Fruit fly (Drosophila melanogaster) whole organism, embryonic: Measurements from ENCODE around the gene dimm.
A peak's percentile ranks its signal among the peaks of the same experiment; 100 is the strongest.

Source experiments
- Atf-2 ChIP-seq: fragments of 200-800 bp; sonication (Bioruptor generic); optimal IDR thresholded peaks from 2 replicates; lab custom pipeline; 2016; ENCODE audit warnings: missing biosample characterization, missing genetic modification characterization
- BtbVII ChIP-seq: fragments of 200-800 bp; sonication (Bioruptor generic); optimal IDR thresholded peaks from 3 replicates; lab custom pipeline; 2017; ENCODE audit warnings: missing biosample characterization, mild to moderate bottlenecking, missing genetic modification characterization
- Bteb2 ChIP-seq: fragments of 200-800 bp; sonication (Bioruptor generic); optimal IDR thresholded peaks from 2 replicates; lab custom pipeline; 2016; ENCODE audit warnings: missing biosample characterization, missing genetic modification characterization
- CG11398 ChIP-seq: fragments of 200-800 bp; sonication (Bioruptor generic); optimal IDR thresholded peaks from 2 replicates; lab custom pipeline; 2016; ENCODE audit warnings: missing biosample characterization, missing genetic modification characterization
- CG12942 ChIP-seq: fragments of 200-800 bp; sonication (Bioruptor generic); optimal IDR thresholded peaks from 3 replicates; lab custom pipeline; 2016; ENCODE audit warnings: missing biosample characterization, missing genetic modification characterization
- CG13894 ChIP-seq: fragments of 200-800 bp; sonication (Bioruptor generic); optimal IDR thresholded peaks from 3 replicates; lab custom pipeline; 2018; ENCODE audit warnings: missing biosample characterization, mild to moderate bottlenecking, missing genetic modification characterization, moderate library complexity
- CG14860 ChIP-seq: fragments of 200-800 bp; sonication (Bioruptor generic); IDR thresholded peaks from 3 replicates; pipeline ENCODE4 v1.3.6; 2022; ENCODE audit warnings: missing biosample characterization, missing genetic modification characterization; ENCODE audit not compliant: partially characterized antibody
- CG15601 ChIP-seq: fragments of 200-800 bp; sonication (Bioruptor generic); optimal IDR thresholded peaks from 3 replicates; lab custom pipeline; 2019; ENCODE audit warnings: missing biosample characterization, mild to moderate bottlenecking, missing genetic modification characterization, moderate library complexity
- CG18476 ChIP-seq: fragments of 200-800 bp; sonication (Bioruptor generic); optimal IDR thresholded peaks from 2 replicates; lab custom pipeline; 2016; ENCODE audit warnings: missing biosample characterization, mild to moderate bottlenecking, missing genetic modification characterization
- CG2199 ChIP-seq: fragments of 200-800 bp; sonication (Bioruptor generic); IDR thresholded peaks from 3 replicates; pipeline ENCODE4 v1.3.6; 2022; ENCODE audit warnings: missing biosample characterization, missing genetic modification characterization
- CG31441 ChIP-seq: fragments of 200-800 bp; sonication (Bioruptor generic); IDR thresholded peaks from 2 replicates; pipeline ENCODE4 v1.3.6; 2022; ENCODE audit warnings: missing biosample characterization, missing genetic modification characterization
- CG34376 ChIP-seq: fragments of 200-800 bp; sonication (Bioruptor generic); optimal IDR thresholded peaks from 2 replicates; lab custom pipeline; 2018; ENCODE audit warnings: missing biosample characterization, mild to moderate bottlenecking, missing genetic modification characterization
- CG42726 ChIP-seq: fragments of 200-800 bp; sonication (Bioruptor generic); IDR thresholded peaks from 2 replicates; pipeline ENCODE4 v1.3.6; 2022; ENCODE audit warnings: missing biosample characterization, missing genetic modification characterization; ENCODE audit not compliant: partially characterized antibody
- CG4404 ChIP-seq: fragments of 200-800 bp; sonication (Bioruptor generic); IDR thresholded peaks from 2 replicates; pipeline ENCODE4 v1.3.6; 2022; ENCODE audit warnings: missing biosample characterization, missing genetic modification characterization
- CG4730 ChIP-seq: fragments of 200-800 bp; sonication (Bioruptor generic); IDR thresholded peaks from 2 replicates; pipeline ENCODE4 v1.3.6; 2022; ENCODE audit warnings: missing biosample characterization, missing genetic modification characterization
- CG5953 ChIP-seq: fragments of 200-800 bp; sonication (Bioruptor generic); IDR thresholded peaks from 2 replicates; pipeline ENCODE4 v1.3.6; 2022; ENCODE audit warnings: missing biosample characterization, missing genetic modification characterization
- CG8290 ChIP-seq, 3 experiments: fragments of 200-800 bp; sonication (Bioruptor generic); optimal IDR thresholded peaks; 2 replicates each; lab custom pipeline; 2016 to 2019; ENCODE audit warnings: missing biosample characterization in 3 of 3, missing genetic modification characterization in 3 of 3, mild to moderate bottlenecking in 2 of 3, moderate library complexity in 1 of 3
- CG8478 ChIP-seq: fragments of >200 bp; optimal IDR thresholded peaks from 2 replicates; lab custom pipeline; 2018
- CG9817 ChIP-seq: fragments of 200-800 bp; sonication (Bioruptor generic); optimal IDR thresholded peaks from 2 replicates; lab custom pipeline; 2018; ENCODE audit warnings: missing biosample characterization, mild to moderate bottlenecking, missing genetic modification characterization, moderate library complexity
- Deaf1 ChIP-seq: fragments of 200-800 bp; optimal IDR thresholded peaks from 3 replicates; lab custom pipeline; 2019; ENCODE audit warnings: missing biosample characterization, mild to moderate bottlenecking, missing genetic modification characterization, moderate library complexity
- Dfd ChIP-seq, 2 experiments: fragments of >200 bp; optimal IDR thresholded peaks; 2 replicates each; lab custom pipeline; 2017; ENCODE audit warnings: missing biosample characterization in 2 of 2, missing genetic modification characterization in 2 of 2
- Dll ChIP-seq: fragments of 200-800 bp; sonication (Bioruptor generic); IDR thresholded peaks from 4 replicates; pipeline ENCODE4 v1.3.6; 2022; ENCODE audit warnings: missing biosample characterization, missing genetic modification characterization; ENCODE audit not compliant: partially characterized antibody
- Doc3 ChIP-seq: fragments of 200-800 bp; sonication (Bioruptor generic); IDR thresholded peaks from 3 replicates; pipeline ENCODE4 v1.3.6; 2022; ENCODE audit warnings: missing biosample characterization, missing genetic modification characterization; ENCODE audit not compliant: partially characterized antibody
- Dp ChIP-seq: fragments of 200-800 bp; sonication (Bioruptor generic); optimal IDR thresholded peaks from 2 replicates; lab custom pipeline; 2018; ENCODE audit warnings: missing biosample characterization, mild to moderate bottlenecking, missing genetic modification characterization, moderate library complexity
- Elba2 ChIP-seq: fragments of 200-800 bp; sonication (Bioruptor generic); optimal IDR thresholded peaks from 3 replicates; lab custom pipeline; 2016; ENCODE audit warnings: missing biosample characterization, missing genetic modification characterization
- Ets65A ChIP-seq: fragments of 200-800 bp; sonication (Bioruptor generic); peaks from one replicate; lab custom pipeline; 2016; ENCODE audit warnings: missing biosample characterization, missing genetic modification characterization
- Hand ChIP-seq: fragments of 200-800 bp; sonication (Bioruptor generic); optimal IDR thresholded peaks from 2 replicates; lab custom pipeline; 2017; ENCODE audit warnings: mild to moderate bottlenecking, missing biosample characterization, missing genetic modification reagents, missing genetic modification characterization
- Jarid2 ChIP-seq: fragments of 200-800 bp; sonication (Bioruptor generic); optimal IDR thresholded peaks from 3 replicates; lab custom pipeline; 2017; ENCODE audit warnings: mild to moderate bottlenecking, missing biosample characterization, missing genetic modification reagents, missing genetic modification characterization
- Lim3 ChIP-seq: fragments of 200-800 bp; sonication (Bioruptor generic); IDR thresholded peaks from 2 replicates; pipeline ENCODE4 v1.3.6; 2022; ENCODE audit warnings: missing biosample characterization, missing genetic modification characterization
- Nf-YB ChIP-seq: fragments of 200-800 bp; sonication (Bioruptor generic); optimal IDR thresholded peaks from 3 replicates; lab custom pipeline; 2019; ENCODE audit warnings: missing biosample characterization, mild to moderate bottlenecking, missing genetic modification characterization, moderate library complexity
- Nf-YC ChIP-seq: fragments of 200-800 bp; optimal IDR thresholded peaks from 3 replicates; lab custom pipeline; 2019; ENCODE audit warnings: missing biosample characterization, mild to moderate bottlenecking, missing genetic modification characterization, moderate library complexity
- Ravus ChIP-seq: fragments of 200-800 bp; sonication (Bioruptor generic); IDR thresholded peaks from 2 replicates; pipeline ENCODE4 v1.3.6; 2022; ENCODE audit warnings: missing biosample characterization, missing genetic modification characterization
- Sin3A ChIP-seq: fragments of >200 bp; optimal IDR thresholded peaks from 2 replicates; lab custom pipeline; 2018
- Six4 ChIP-seq: fragments of 200-800 bp; sonication (Bioruptor generic); optimal IDR thresholded peaks from 2 replicates; lab custom pipeline; 2016; ENCODE audit warnings: missing biosample characterization, missing genetic modification characterization
- ab ChIP-seq: fragments of 200-800 bp; sonication (Bioruptor generic); optimal IDR thresholded peaks from 2 replicates; lab custom pipeline; 2016; ENCODE audit warnings: missing biosample characterization, missing genetic modification characterization
- exex ChIP-seq: fragments of 200-800 bp; sonication (Bioruptor generic); optimal IDR thresholded peaks from 4 replicates; lab custom pipeline; 2018; ENCODE audit warnings: missing biosample characterization, mild to moderate bottlenecking, missing genetic modification characterization, moderate library complexity
- eyg ChIP-seq: fragments of 200-800 bp; sonication (Bioruptor generic); optimal IDR thresholded peaks from 3 replicates; lab custom pipeline; 2016; ENCODE audit warnings: missing biosample characterization, missing genetic modification characterization
- gce ChIP-seq: fragments of 200-800 bp; sonication (Bioruptor generic); IDR thresholded peaks from 3 replicates; pipeline ENCODE4 v1.3.6; 2022; ENCODE audit warnings: missing biosample characterization, missing genetic modification characterization
- gcm2 ChIP-seq: fragments of 200-800 bp; sonication (Bioruptor generic); optimal IDR thresholded peaks from 2 replicates; lab custom pipeline; 2016; ENCODE audit warnings: missing biosample characterization, missing genetic modification characterization
- run ChIP-seq: fragments of 200-800 bp; sonication (Bioruptor generic); optimal IDR thresholded peaks from 3 replicates; lab custom pipeline; 2018; ENCODE audit warnings: missing biosample characterization, mild to moderate bottlenecking, missing genetic modification characterization
- scrt ChIP-seq: fragments of 200-800 bp; sonication (Bioruptor generic); optimal IDR thresholded peaks from 2 replicates; lab custom pipeline; 2018; ENCODE audit warnings: missing biosample characterization, mild to moderate bottlenecking, missing genetic modification characterization, moderate library complexity
- slbo ChIP-seq: fragments of 200-800 bp; sonication (Bioruptor generic); IDR thresholded peaks from 2 replicates; pipeline ENCODE4 v1.3.6; 2022; ENCODE audit warnings: missing biosample characterization, missing genetic modification characterization
- sug ChIP-seq: fragments of 200-800 bp; optimal IDR thresholded peaks from 2 replicates; lab custom pipeline; 2019; ENCODE audit warnings: missing biosample characterization, mild to moderate bottlenecking, missing genetic modification characterization, moderate library complexity
- tin ChIP-seq: fragments of 200-800 bp; sonication (Bioruptor generic); optimal IDR thresholded peaks from 3 replicates; lab custom pipeline; 2016; ENCODE audit warnings: missing biosample characterization, missing genetic modification characterization
- usp ChIP-seq: fragments of >200 bp; optimal IDR thresholded peaks from 2 replicates; lab custom pipeline; 2017; ENCODE audit warnings: missing biosample characterization, missing genetic modification characterization
- yki ChIP-seq: fragments of >200 bp; optimal IDR thresholded peaks from 3 replicates; lab custom pipeline; 2018
- z ChIP-seq: fragments of 200-800 bp; sonication (Bioruptor generic); IDR thresholded peaks from 3 replicates; pipeline ENCODE4 v1.3.6; 2022; ENCODE audit warnings: missing biosample characterization, missing genetic modification characterization
- zf30C ChIP-seq: fragments of 200-800 bp; sonication (Bioruptor generic); optimal IDR thresholded peaks from 3 replicates; lab custom pipeline; 2018; ENCODE audit warnings: missing biosample characterization, mild to moderate bottlenecking, missing genetic modification characterization
- zfh1 ChIP-seq: fragments of 200-800 bp; sonication (Bioruptor generic); IDR thresholded peaks from 3 replicates; pipeline ENCODE4 v1.3.6; 2022; ENCODE audit warnings: missing biosample characterization, missing genetic modification characterization

dimm gene

dm6 chr2L:21331502-21331901 lies at the start of gene dimm:
Gene dimm, plus strand, starts transcription at chr2L:21331756.
- TF ChIP-seq CG13894 (tag; lab: Kevin White, UChicago) (no peak), Ets65A (peak; percentile 84), zfh1 (GFP tag; lab: Robert Waterston, UW) (0 out of 3 replicates have a peak, but pooled peaks have one; percentile 10), scrt (GFP tag; lab: Kevin White, UChicago) (peak; percentile 98), Nf-YC (tag; lab: Kevin White, UChicago) (peak; percentile 86), Deaf1 (tag; lab: Kevin White, UChicago) (peak; percentile 95), Sin3A (no peak), CG5953 (no peak), Lim3 (no peak), CG15601 (tag; lab: Kevin White, UChicago) (no peak), CG4730 (no peak), Hand (GFP tag; lab: Kevin White, UChicago) (no peak), Nf-YB (peak; percentile 54), z (GFP tag; lab: Robert Waterston, UW) (peak; percentile 93)

DNA sequence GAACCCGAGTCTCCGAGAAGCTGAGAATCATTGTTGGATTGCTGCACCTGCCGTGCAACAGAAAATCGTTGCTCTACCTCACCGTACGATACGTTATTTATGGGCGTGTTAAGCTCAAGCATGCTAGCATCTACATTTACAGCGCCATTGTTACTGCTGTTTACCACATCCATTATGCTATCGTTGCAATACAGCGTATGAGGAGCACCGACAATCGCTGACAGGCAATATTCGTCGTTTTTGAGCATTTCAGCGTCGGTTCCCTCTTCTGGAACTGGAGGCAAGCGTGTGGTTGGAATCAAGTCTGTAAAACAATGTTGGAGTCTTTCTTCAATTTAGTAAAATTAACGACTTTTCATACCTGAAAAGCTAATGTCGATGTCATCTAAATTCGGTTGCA lies 42.5 kb upstream of the dimm start:
- no peak for TF ChIP-seq yki
- TF ChIP-seq Dfd (GFP tag; optimal IDR thresholded peaks at IDR 0.05; lab: Kevin White, UChicago), result no peak
- TF ChIP-seq CG4404 (GFP tag; lab: Robert Waterston, UW), result no peak
- TF ChIP-seq gce (GFP tag; lab: Robert Waterston, UW), result no peak
- TF ChIP-seq CG8290 (GFP tag; optimal IDR thresholded peaks at IDR 0.05; lab: Kevin White, UChicago), result no peak
- no peak for TF ChIP-seq CG8290 (tag; optimal IDR thresholded peaks at IDR 0.05; lab: Kevin White, UChicago)
- TF ChIP-seq tin (GFP tag; lab: Kevin White, UChicago), result no peak
- TF ChIP-seq Bteb2 (GFP tag; lab: Kevin White, UChicago), result no peak
- no peak for TF ChIP-seq run (tag; lab: Kevin White, UChicago)
- no peak for TF ChIP-seq CG11398 (GFP tag; lab: Kevin White, UChicago)
- TF ChIP-seq usp (GFP tag; lab: Kevin White, UChicago), result no peak
- TF ChIP-seq gcm2 (GFP tag; lab: Kevin White, UChicago), result no peak

DNA sequence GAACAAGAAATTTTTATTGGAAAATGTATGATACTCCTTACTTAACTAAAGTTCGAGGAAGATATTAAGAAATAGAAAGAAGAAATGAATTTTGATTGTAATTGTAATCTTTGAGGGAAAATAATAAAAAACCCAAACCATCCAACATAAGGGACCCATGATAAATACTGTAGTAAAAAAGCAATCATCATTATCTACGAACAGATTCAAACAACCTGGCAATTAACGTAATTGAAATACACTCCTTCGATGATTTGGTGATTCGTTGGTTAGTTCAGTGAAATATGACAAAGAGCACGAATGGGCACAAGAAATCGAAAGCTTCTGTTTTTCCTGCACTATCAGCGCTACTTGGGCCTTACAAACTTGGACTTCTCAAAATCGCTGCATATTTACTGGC lies 41.1 kb upstream of the dimm start, which contains the start of gene Gr39a:
Gene Gr39a, plus strand, starts transcription at position 301 of the 400 bp plus-strand sequence.
- TF ChIP-seq CG14860 (GFP tag; lab: Robert Waterston, UW), result no peak
- no peak for TF ChIP-seq CG42726
- no peak for TF ChIP-seq Six4 (GFP tag; lab: Kevin White, UChicago)
- no peak for TF ChIP-seq CG12942 (GFP tag; lab: Kevin White, UChicago)
- no peak for TF ChIP-seq slbo (GFP tag; lab: Robert Waterston, UW)
- no peak for TF ChIP-seq Jarid2
- no peak for TF ChIP-seq eyg (GFP tag; lab: Kevin White, UChicago)
- TF ChIP-seq Dp (GFP tag; lab: Kevin White, UChicago), result no peak
- no peak for TF ChIP-seq CG31441 (GFP tag; lab: Robert Waterston, UW)
- no peak for TF ChIP-seq zfh1 (GFP tag; lab: Robert Waterston, UW)
- TF ChIP-seq CG18476 (GFP tag; lab: Kevin White, UChicago), result no peak

dm6 chr2L:21299564-21299963 lies 32.0 kb upstream of the dimm start:
- no peak for TF ChIP-seq CG9817 (tag; lab: Kevin White, UChicago)
- TF ChIP-seq Ravus (GFP tag; lab: Robert Waterston, UW), result no peak
- TF ChIP-seq Atf-2 (GFP tag; lab: Kevin White, UChicago), result no peak
- TF ChIP-seq ab (GFP tag; lab: Kevin White, UChicago), result no peak
- no peak for TF ChIP-seq Six4 (GFP tag; lab: Kevin White, UChicago)
- no peak for TF ChIP-seq Elba2 (GFP tag; lab: Kevin White, UChicago)
- TF ChIP-seq sug, result peak; percentile 95
- TF ChIP-seq CG34376, result peak; percentile 52
- peak; percentile 36; the same call in 1 of the 3 replicates for TF ChIP-seq CG2199
- TF ChIP-seq zf30C, result no peak
- TF ChIP-seq Doc3 (GFP tag; lab: Robert Waterston, UW), result no peak
- no peak for TF ChIP-seq Dll (GFP tag; lab: Robert Waterston, UW)
- no peak for TF ChIP-seq BtbVII (GFP tag; lab: Kevin White, UChicago)
- peak; percentile 27 for TF ChIP-seq exex
- TF ChIP-seq CG8478 (lab: Kevin White, UChicago), result no peak
